Fruit fly (Drosophila melanogaster) whole organism, embryonic: Measurements from ENCODE around the gene snk.

ENCODE experiments used
- Adf1 ChIP-seq: fragments of 200-800 bp; sonication (Bioruptor generic); IDR thresholded peaks from 2 replicates; pipeline ENCODE4 v1.3.6; 2022; ENCODE audit warnings: missing biosample characterization, missing genetic modification characterization
- Atf6 ChIP-seq: fragments of 200-800 bp; sonication (Bioruptor generic); IDR thresholded peaks from 2 replicates; pipeline ENCODE4 v1.3.6; 2022; ENCODE audit warnings: missing biosample characterization, missing genetic modification characterization
- CG10462 ChIP-seq: fragments of 200-800 bp; sonication (Bioruptor generic); optimal IDR thresholded peaks from 2 replicates; lab custom pipeline; 2016; ENCODE audit warnings: missing biosample characterization, missing genetic modification characterization
- CG10543 ChIP-seq: fragments of 200-800 bp; sonication (Bioruptor generic); optimal IDR thresholded peaks from 3 replicates; lab custom pipeline; 2017; ENCODE audit warnings: missing biosample characterization, mild to moderate bottlenecking, missing genetic modification characterization, moderate library complexity
- CG11696 ChIP-seq: fragments of 200-800 bp; sonication (Bioruptor generic); IDR thresholded peaks from 2 replicates; pipeline ENCODE4 v1.3.6; 2022; ENCODE audit warnings: missing biosample characterization, missing genetic modification characterization
- CG13287 ChIP-seq: fragments of 200-800 bp; sonication (Bioruptor generic); IDR thresholded peaks from 2 replicates; pipeline ENCODE4 v1.3.6; 2022; ENCODE audit warnings: missing biosample characterization, missing genetic modification characterization; ENCODE audit not compliant: partially characterized antibody
- CG14667 ChIP-seq: fragments of 200-800 bp; sonication (Bioruptor generic); IDR thresholded peaks from 2 replicates; pipeline ENCODE4 v1.3.6; 2022; ENCODE audit warnings: missing biosample characterization, missing genetic modification characterization
- CG15269 ChIP-seq: fragments of 200-800 bp; sonication (Bioruptor generic); optimal IDR thresholded peaks from 2 replicates; lab custom pipeline; 2018; ENCODE audit warnings: missing biosample characterization, mild to moderate bottlenecking, missing genetic modification characterization, moderate library complexity
- CG15514 ChIP-seq: fragments of 200-800 bp; sonication (Bioruptor generic); optimal IDR thresholded peaks from 3 replicates; lab custom pipeline; 2017; ENCODE audit warnings: missing biosample characterization, missing genetic modification characterization, mild to moderate bottlenecking, moderate library complexity, missing genetic modification reagents
- CG18764 ChIP-seq: fragments of 200-800 bp; sonication (Bioruptor generic); optimal IDR thresholded peaks from 3 replicates; lab custom pipeline; 2016; ENCODE audit warnings: missing biosample characterization, missing genetic modification characterization
- CG3065 ChIP-seq: fragments of 200-800 bp; sonication (Bioruptor generic); optimal IDR thresholded peaks from 2 replicates; lab custom pipeline; 2016; ENCODE audit warnings: missing biosample characterization, missing genetic modification characterization
- CG33557 ChIP-seq: fragments of 200-800 bp; sonication (Bioruptor generic); optimal IDR thresholded peaks from 2 replicates; lab custom pipeline; 2019; ENCODE audit warnings: missing biosample characterization, mild to moderate bottlenecking, missing genetic modification characterization, moderate library complexity
- CG3726 ChIP-seq: fragments of 200-800 bp; sonication (Bioruptor generic); IDR thresholded peaks from 3 replicates; pipeline ENCODE4, ENCODE4 v1.3.6; 2022; ENCODE audit warnings: missing biosample characterization, missing genetic modification characterization
- CG3838 ChIP-seq: fragments of 200-800 bp; sonication (Bioruptor generic); optimal IDR thresholded peaks from 3 replicates; lab custom pipeline; 2016; ENCODE audit warnings: missing biosample characterization, missing genetic modification characterization
- CG4820 ChIP-seq: fragments of 200-800 bp; sonication (Bioruptor generic); optimal IDR thresholded peaks from 3 replicates; lab custom pipeline; 2016; ENCODE audit warnings: missing biosample characterization, missing genetic modification characterization
- CG6689 ChIP-seq: fragments of 200-800 bp; sonication (Bioruptor generic); IDR thresholded peaks from 2 replicates; pipeline ENCODE4 v1.3.6; 2022; ENCODE audit warnings: missing biosample characterization, missing genetic modification characterization
- CG8359 ChIP-seq: fragments of 200-800 bp; sonication (Bioruptor generic); optimal IDR thresholded peaks from 2 replicates; lab custom pipeline; 2017; ENCODE audit warnings: missing biosample characterization, mild to moderate bottlenecking, missing genetic modification characterization, borderline replicate concordance
- CG9817 ChIP-seq: fragments of 200-800 bp; sonication (Bioruptor generic); optimal IDR thresholded peaks from 2 replicates; lab custom pipeline; 2018; ENCODE audit warnings: missing biosample characterization, mild to moderate bottlenecking, missing genetic modification characterization, moderate library complexity
- CG9876 ChIP-seq: fragments of 200-800 bp; sonication (Bioruptor generic); optimal IDR thresholded peaks from 2 replicates; lab custom pipeline; 2016; ENCODE audit warnings: missing biosample characterization, missing genetic modification characterization
- Doc2 ChIP-seq: fragments of 200-800 bp; sonication (Bioruptor generic); IDR thresholded peaks from 2 replicates; pipeline ENCODE4 v1.3.6; 2022; ENCODE audit warnings: missing biosample characterization, missing genetic modification characterization
- Elba2 ChIP-seq: fragments of 200-800 bp; sonication (Bioruptor generic); optimal IDR thresholded peaks from 3 replicates; lab custom pipeline; 2016; ENCODE audit warnings: missing biosample characterization, missing genetic modification characterization
- Gug ChIP-seq: fragments of 200-800 bp; sonication (Bioruptor generic); IDR thresholded peaks from 4 replicates; pipeline ENCODE4 v1.3.6; 2022; ENCODE audit warnings: missing biosample characterization, missing genetic modification characterization
- HLHmδ ChIP-seq: fragments of 200-800 bp; sonication (Bioruptor generic); optimal IDR thresholded peaks from 2 replicates; lab custom pipeline; 2018; ENCODE audit warnings: missing biosample characterization, mild to moderate bottlenecking, missing genetic modification characterization, moderate library complexity
- Hr51 ChIP-seq, 2 experiments: fragments of 200-800 bp; sonication (Bioruptor generic); optimal IDR thresholded peaks; 2 replicates in 1 of 2; 3 replicates in 1 of 2; lab custom pipeline; 2016 to 2018; ENCODE audit warnings: missing biosample characterization in 2 of 2, missing genetic modification characterization in 2 of 2, mild to moderate bottlenecking in 1 of 2, moderate library complexity in 1 of 2
- Tbp ChIP-seq: fragments of >200 bp; optimal IDR thresholded peaks from 2 replicates; lab custom pipeline; 2018; ENCODE audit warnings: missing biosample characterization, missing genetic modification characterization
- btn ChIP-seq: fragments of 200-800 bp; sonication (Bioruptor generic); optimal IDR thresholded peaks from 2 replicates; lab custom pipeline; 2016; ENCODE audit warnings: missing biosample characterization, missing genetic modification characterization
- caup ChIP-seq: fragments of 200-800 bp; sonication (Bioruptor generic); optimal IDR thresholded peaks from 3 replicates; lab custom pipeline; 2017; ENCODE audit warnings: missing biosample characterization, mild to moderate bottlenecking, missing genetic modification characterization, moderate library complexity; ENCODE audit not compliant: severe bottlenecking
- chn ChIP-seq: fragments of 200-800 bp; sonication (Bioruptor generic); optimal IDR thresholded peaks from 2 replicates; lab custom pipeline; 2016; ENCODE audit warnings: missing biosample characterization, missing genetic modification characterization
- eyg ChIP-seq: fragments of 200-800 bp; sonication (Bioruptor generic); optimal IDR thresholded peaks from 3 replicates; lab custom pipeline; 2016; ENCODE audit warnings: missing biosample characterization, missing genetic modification characterization
- fd64A ChIP-seq: fragments of 200-800 bp; sonication (Bioruptor generic); optimal IDR thresholded peaks from 3 replicates; lab custom pipeline; 2018; ENCODE audit warnings: missing biosample characterization, mild to moderate bottlenecking, missing genetic modification characterization
- fd96Cb ChIP-seq: fragments of 200-800 bp; sonication (Bioruptor generic); optimal IDR thresholded peaks from 2 replicates; lab custom pipeline; 2018; ENCODE audit warnings: missing biosample characterization, mild to moderate bottlenecking, missing genetic modification characterization, moderate library complexity
- fru ChIP-seq: fragments of >200 bp; optimal IDR thresholded peaks from 2 replicates; lab custom pipeline; 2017
- fu2 ChIP-seq: fragments of 200-800 bp; sonication (Bioruptor generic); optimal IDR thresholded peaks from 2 replicates; lab custom pipeline; 2016; ENCODE audit warnings: missing biosample characterization, missing genetic modification characterization
- grau ChIP-seq: fragments of 200-800 bp; optimal IDR thresholded peaks from 3 replicates; lab custom pipeline; 2019; ENCODE audit warnings: missing biosample characterization, mild to moderate bottlenecking, missing genetic modification characterization, moderate library complexity
- h ChIP-seq: fragments of >200 bp; optimal IDR thresholded peaks from 2 replicates; lab custom pipeline; 2017
- hb ChIP-seq: fragments of 200-800 bp; sonication (Bioruptor generic); IDR thresholded peaks from 3 replicates; pipeline ENCODE4 v1.3.6; 2022; ENCODE audit warnings: missing biosample characterization, missing genetic modification characterization; ENCODE audit not compliant: partially characterized antibody
- insv ChIP-seq, 2 experiments: fragments of 200-800 bp; sonication (Bioruptor generic); optimal IDR thresholded peaks; 3 replicates each; lab custom pipeline; 2016 to 2018; ENCODE audit warnings: missing biosample characterization in 2 of 2, missing genetic modification characterization in 2 of 2
- kah ChIP-seq: fragments of 200-800 bp; sonication (Bioruptor generic); optimal IDR thresholded peaks from 2 replicates; lab custom pipeline; 2018; ENCODE audit warnings: missing biosample characterization, mild to moderate bottlenecking, missing genetic modification characterization
- nom ChIP-seq: fragments of 200-800 bp; sonication (Bioruptor generic); optimal IDR thresholded peaks from 2 replicates; lab custom pipeline; 2017; ENCODE audit warnings: missing biosample characterization, missing genetic modification characterization, mild to moderate bottlenecking, moderate library complexity, missing genetic modification reagents
- otp ChIP-seq: fragments of 200-800 bp; sonication (Bioruptor generic); IDR thresholded peaks from 3 replicates; pipeline ENCODE4, ENCODE4 v1.3.6; 2022; ENCODE audit warnings: missing biosample characterization, missing genetic modification characterization
- pros ChIP-seq: fragments of 200-800 bp; sonication (Bioruptor generic); optimal IDR thresholded peaks from 3 replicates; lab custom pipeline; 2019; ENCODE audit warnings: missing biosample characterization, mild to moderate bottlenecking, missing genetic modification characterization, moderate library complexity
- ro ChIP-seq: fragments of 200-800 bp; sonication (Bioruptor generic); IDR thresholded peaks from 2 replicates; pipeline ENCODE4 v1.3.6; 2022; ENCODE audit warnings: missing biosample characterization, missing genetic modification characterization
- schlank ChIP-seq: fragments of 200-800 bp; sonication (Bioruptor generic); optimal IDR thresholded peaks from 2 replicates; lab custom pipeline; 2018; ENCODE audit warnings: missing biosample characterization, mild to moderate bottlenecking, missing genetic modification characterization
- shn ChIP-seq: fragments of 200-800 bp; sonication (Bioruptor generic); optimal IDR thresholded peaks from 3 replicates; lab custom pipeline; 2016; ENCODE audit warnings: missing biosample characterization, missing genetic modification characterization
- sim ChIP-seq: fragments of 200-800 bp; sonication (Bioruptor generic); IDR thresholded peaks from 2 replicates; pipeline ENCODE4 v1.3.6; 2022; ENCODE audit warnings: missing biosample characterization, missing genetic modification characterization
- sisA ChIP-seq: fragments of 200-800 bp; sonication (Bioruptor generic); IDR thresholded peaks from 2 replicates; pipeline ENCODE4 v1.3.6; 2022; ENCODE audit warnings: missing biosample characterization, missing genetic modification characterization
- sna ChIP-seq: fragments of 200-800 bp; sonication (Bioruptor generic); IDR thresholded peaks from 2 replicates; pipeline ENCODE4 v1.3.6; 2022; ENCODE audit warnings: missing biosample characterization, missing genetic modification characterization; ENCODE audit not compliant: partially characterized antibody
- sqz ChIP-seq: fragments of 200-800 bp; sonication (Bioruptor generic); optimal IDR thresholded peaks from 3 replicates; lab custom pipeline; 2018; ENCODE audit warnings: missing biosample characterization, mild to moderate bottlenecking, missing genetic modification characterization
- trh ChIP-seq: fragments of 200-800 bp; sonication (Bioruptor generic); optimal IDR thresholded peaks from 2 replicates; lab custom pipeline; 2016; ENCODE audit warnings: missing biosample characterization, missing genetic modification characterization
- unpg ChIP-seq: fragments of 200-800 bp; sonication (Bioruptor generic); optimal IDR thresholded peaks from 3 replicates; lab custom pipeline; 2018; ENCODE audit warnings: missing biosample characterization, mild to moderate bottlenecking, missing genetic modification characterization, moderate library complexity
- usp ChIP-seq: fragments of >200 bp; optimal IDR thresholded peaks from 2 replicates; lab custom pipeline; 2017; ENCODE audit warnings: missing biosample characterization, missing genetic modification characterization

The snk gene

DNA sequence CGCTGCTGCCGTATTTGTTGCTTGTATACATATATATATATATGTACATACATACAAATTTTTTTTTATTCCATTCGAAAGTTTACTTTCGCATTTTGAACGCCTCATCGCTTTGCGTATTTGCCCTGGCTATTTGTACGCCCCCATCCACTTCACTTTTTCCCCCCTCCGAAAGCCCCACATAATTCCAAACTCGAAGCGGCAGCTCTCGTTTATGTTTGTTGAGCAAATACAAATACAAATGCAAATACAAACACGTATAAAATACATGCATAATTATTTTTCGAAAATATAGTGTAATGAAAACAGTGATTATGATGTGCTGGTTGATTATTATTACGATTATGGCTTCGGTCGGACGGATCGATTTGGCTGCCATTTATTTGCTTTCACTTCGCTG, 25.5 kb upstream of the snk start (continued):
- peak; percentile 92 for TF ChIP-seq CG8359 (GFP tag; lab: Kevin White, UChicago)
- TF ChIP-seq CG3065 (GFP tag; lab: Kevin White, UChicago): peak; percentile 73
- TF ChIP-seq nom (GFP tag; lab: Kevin White, UChicago): no peak
- TF ChIP-seq HLHmδ: peak; percentile 77
- peak; percentile 64 for TF ChIP-seq grau (tag; lab: Kevin White, UChicago)
- peak; percentile 76 for TF ChIP-seq schlank (tag; lab: Kevin White, UChicago)
- peak; percentile 80; the same call in 2 of the 3 replicates for TF ChIP-seq otp (GFP tag; lab: Robert Waterston, UW)
- TF ChIP-seq unpg: peak; percentile 93
- TF ChIP-seq pros (GFP tag; lab: Kevin White, UChicago): no peak
- peak; percentile 90 for TF ChIP-seq fd96Cb (tag; lab: Kevin White, UChicago)
- peak; percentile 73 for TF ChIP-seq CG9817 (tag; lab: Kevin White, UChicago)
- peak; percentile 14 for TF ChIP-seq shn (GFP tag; lab: Kevin White, UChicago)
- TF ChIP-seq Doc2 (GFP tag; lab: Robert Waterston, UW): no peak
- TF ChIP-seq fd64A (GFP tag; lab: Kevin White, UChicago): peak; percentile 99
- TF ChIP-seq CG4820 (GFP tag; lab: Kevin White, UChicago): peak; percentile 88
- TF ChIP-seq sisA (GFP tag; lab: Robert Waterston, UW): peak; percentile 27; the same call in 1 of the 2 replicates
- no peak for TF ChIP-seq CG13287 (GFP tag; lab: Robert Waterston, UW)
- TF ChIP-seq fru (lab: Kevin White, UChicago): no peak
- TF ChIP-seq hb (GFP tag; lab: Robert Waterston, UW): no peak
- 0 out of 4 replicates have a peak, but pooled peaks have one; percentile 11 for TF ChIP-seq Gug (GFP tag; lab: Robert Waterston, UW)
- TF ChIP-seq CG15514: peak; percentile 76
- TF ChIP-seq btn (GFP tag; lab: Kevin White, UChicago): peak; percentile 84
- TF ChIP-seq sim (GFP tag; lab: Robert Waterston, UW): peak; percentile 94
- TF ChIP-seq CG18764 (GFP tag; lab: Kevin White, UChicago): peak; percentile 84
- peak; percentile 90 for TF ChIP-seq trh
- TF ChIP-seq CG14667 (GFP tag; lab: Robert Waterston, UW): no peak
- peak; percentile 82 for TF ChIP-seq kah (GFP tag; lab: Kevin White, UChicago)
- TF ChIP-seq insv (GFP tag; optimal IDR thresholded peaks at IDR 0.05; lab: Kevin White, UChicago): peak in 1 of 2 experiments; percentile 13
- TF ChIP-seq Atf6: peak; percentile 58; the same call in 1 of the 2 replicates
- no peak for TF ChIP-seq sna
- TF ChIP-seq eyg (GFP tag; lab: Kevin White, UChicago): peak; percentile 66
- peak; percentile 58 for TF ChIP-seq CG6689 (GFP tag; lab: Robert Waterston, UW)
- TF ChIP-seq usp (GFP tag; lab: Kevin White, UChicago): no peak
- TF ChIP-seq CG33557: peak; percentile 92
- 0 out of 2 replicates have a peak, but pooled peaks have one; percentile 28 for TF ChIP-seq CG11696 (GFP tag; lab: Robert Waterston, UW)
- TF ChIP-seq caup (GFP tag; lab: Kevin White, UChicago): peak; percentile 93
- peak; percentile 56 for TF ChIP-seq chn
- no peak for TF ChIP-seq Elba2 (GFP tag; lab: Kevin White, UChicago)
- peak; percentile 93 for TF ChIP-seq sqz (GFP tag; lab: Kevin White, UChicago)
- TF ChIP-seq CG10543 (GFP tag; lab: Kevin White, UChicago): peak; percentile 65
- TF ChIP-seq CG9876 (GFP tag; lab: Kevin White, UChicago): peak; percentile 44
- no peak for TF ChIP-seq ro
- no peak for TF ChIP-seq fu2
- peak; percentile 45 for TF ChIP-seq CG10462 (GFP tag; lab: Kevin White, UChicago)
- TF ChIP-seq h (lab: Kevin White, UChicago): no peak
- TF ChIP-seq CG3838 (GFP tag; lab: Kevin White, UChicago): peak; percentile 72
- no peak for TF ChIP-seq CG15269
- no peak for TF ChIP-seq Tbp (GFP tag; lab: Kevin White, UChicago)
- TF ChIP-seq Hr51 (GFP tag; optimal IDR thresholded peaks at IDR 0.05; lab: Kevin White, UChicago): peak; percentile 37 to 81
- TF ChIP-seq CG3726 (GFP tag; lab: Robert Waterston, UW): no peak
- no peak for TF ChIP-seq Adf1
